Fruit fly (Drosophila melanogaster): ENCODE data around the gene CG11878.

CG11878 gene

dm6 chr3R:25262322-25262761 lies 11.3 kb upstream of the CG11878 start, which contains the start of the genes Kdsr and CG11858 (continued):
- TF ChIP-seq CG6654 (GFP tag; optimal IDR thresholded peaks at IDR 0.05) = no peak
- peak; percentile 61 for TF ChIP-seq CG13624 (GFP tag; optimal IDR thresholded peaks at IDR 0.05)
- no peak for TF ChIP-seq sr (GFP tag; IDR thresholded peaks at IDR 0.05)
- TF ChIP-seq CG13123 (GFP tag; optimal IDR thresholded peaks at IDR 0.05) = peak; percentile 6
- peak; percentile 53; the same call in 1 of the 3 replicates for TF ChIP-seq CG7357 (GFP tag; IDR thresholded peaks at IDR 0.05)
- no peak for TF ChIP-seq zf30C (GFP tag; optimal IDR thresholded peaks at IDR 0.05)
- TF ChIP-seq Lim3 (GFP tag; IDR thresholded peaks at IDR 0.05) = no peak
- TF ChIP-seq vnd (GFP tag; IDR thresholded peaks at IDR 0.05; ENCODE audit: partially characterized antibody) = 0 out of 3 replicates have a peak, but pooled peaks have one; percentile 23
- TF ChIP-seq CG12744 (GFP tag; optimal IDR thresholded peaks at IDR 0.05) = peak; percentile 40
- no peak for TF ChIP-seq sqz (GFP tag; optimal IDR thresholded peaks at IDR 0.05)
- peak; percentile 83 for TF ChIP-seq lilli (GFP tag; optimal IDR thresholded peaks at IDR 0.05)
- no peak for TF ChIP-seq bcd (GFP tag; optimal IDR thresholded peaks at IDR 0.05)
- peak; percentile 52 for TF ChIP-seq BEAF-32 (GFP tag; optimal IDR thresholded peaks at IDR 0.05)
- peak; percentile 19 for TF ChIP-seq CG3163 (GFP tag; optimal IDR thresholded peaks at IDR 0.05)
- no peak for TF ChIP-seq crc (GFP tag; optimal IDR thresholded peaks at IDR 0.05)
- no peak for TF ChIP-seq CG10565 (GFP tag; optimal IDR thresholded peaks at IDR 0.05)
- TF ChIP-seq Usf (GFP tag; optimal IDR thresholded peaks at IDR 0.05) = no peak
- 0 out of 2 replicates have a peak, but pooled peaks have one; percentile 10 for TF ChIP-seq stc (GFP tag; IDR thresholded peaks at IDR 0.05)
- TF ChIP-seq CG14860 (GFP tag; IDR thresholded peaks at IDR 0.05; ENCODE audit: partially characterized antibody) = no peak
- TF ChIP-seq insv (GFP tag; optimal IDR thresholded peaks at IDR 0.05) = peak in 1 of 2 experiments; percentile 81
- no peak for TF ChIP-seq CG31388 (GFP tag; optimal IDR thresholded peaks at IDR 0.05)
- TF ChIP-seq CG8478 (optimal IDR thresholded peaks at IDR 0.05) = no peak
- TF ChIP-seq Rfx (GFP tag; IDR thresholded peaks at IDR 0.05) = peak; percentile 85
- no peak for TF ChIP-seq CG42726 (GFP tag; IDR thresholded peaks at IDR 0.05; ENCODE audit: partially characterized antibody)
- no peak for TF ChIP-seq repo (GFP tag; optimal IDR thresholded peaks at IDR 0.05)
- TF ChIP-seq Hr3 (GFP tag; optimal IDR thresholded peaks at IDR 0.05) = peak; percentile 63
- TF ChIP-seq Pdp1 (GFP tag; optimal IDR thresholded peaks at IDR 0.05) = peak; percentile 63 to 70
- no peak for TF ChIP-seq ham (GFP tag; IDR thresholded peaks at IDR 0.05)
- peak; percentile 54; the same call in 1 of the 2 replicates for TF ChIP-seq ranshi (GFP tag; IDR thresholded peaks at IDR 0.05)
- peak; percentile 5 for TF ChIP-seq Nf-YB (GFP tag; optimal IDR thresholded peaks at IDR 0.05)
- TF ChIP-seq wdn (GFP tag; IDR thresholded peaks at IDR 0.05) = 0 out of 2 replicates have a peak, but pooled peaks have one; percentile 48
- peak; percentile 82 for TF ChIP-seq CG30403 (GFP tag; optimal IDR thresholded peaks at IDR 0.05)
- peak; percentile 99 for TF ChIP-seq Sry-β (GFP tag; optimal IDR thresholded peaks at IDR 0.05)
- peak; percentile 1 for TF ChIP-seq kah (GFP tag; optimal IDR thresholded peaks at IDR 0.05)
- peak; percentile 57 for TF ChIP-seq Ssrp (tag; optimal IDR thresholded peaks at IDR 0.05)
- TF ChIP-seq CHES-1-like (GFP tag; optimal IDR thresholded peaks at IDR 0.05) = peak; percentile 41
- TF ChIP-seq Mad (GFP tag; optimal IDR thresholded peaks at IDR 0.05) = peak; percentile 61
- TF ChIP-seq otp (GFP tag; IDR thresholded peaks at IDR 0.05) = 0 out of 3 replicates have a peak, but pooled peaks have one; percentile 43
- no peak for TF ChIP-seq gt (GFP tag; IDR thresholded peaks at IDR 0.05)
- peak; percentile 49 for TF ChIP-seq CG12299 (tag; optimal IDR thresholded peaks at IDR 0.05)
- TF ChIP-seq CG15011 (GFP tag; optimal IDR thresholded peaks at IDR 0.05) = no peak
- peak; percentile 64; the same call in 1 of the 2 replicates for TF ChIP-seq CG13287 (GFP tag; IDR thresholded peaks at IDR 0.05; ENCODE audit: partially characterized antibody)
- TF ChIP-seq Stat92E (GFP tag; optimal IDR thresholded peaks at IDR 0.05) = no peak
- peak; percentile 12 for TF ChIP-seq CG1602 (GFP tag; optimal IDR thresholded peaks at IDR 0.05)
- no peak for TF ChIP-seq Neu2 (GFP tag; optimal IDR thresholded peaks at IDR 0.05; ENCODE audit: borderline replicate concordance)
- TF ChIP-seq CG4854 (GFP tag; optimal IDR thresholded peaks at IDR 0.05) = peak; percentile 55
- peak; percentile 9 for TF ChIP-seq tup (GFP tag; optimal IDR thresholded peaks at IDR 0.05)
- no peak for TF ChIP-seq CG2129 (GFP tag; IDR thresholded peaks at IDR 0.05; ENCODE audit: partially characterized antibody)
- TF ChIP-seq Sin3A (optimal IDR thresholded peaks at IDR 0.05) = peak; percentile 59
- no peak for TF ChIP-seq CG8089 (GFP tag; optimal IDR thresholded peaks at IDR 0.05)
- TF ChIP-seq CG43689 (GFP tag; IDR thresholded peaks at IDR 0.05) = 0 out of 2 replicates have a peak, but pooled peaks have one; percentile 15
